Worm (Caenorhabditis elegans): ENCODE results near the gene Y79H2A.2.

The Y79H2A.2 gene

DNA sequence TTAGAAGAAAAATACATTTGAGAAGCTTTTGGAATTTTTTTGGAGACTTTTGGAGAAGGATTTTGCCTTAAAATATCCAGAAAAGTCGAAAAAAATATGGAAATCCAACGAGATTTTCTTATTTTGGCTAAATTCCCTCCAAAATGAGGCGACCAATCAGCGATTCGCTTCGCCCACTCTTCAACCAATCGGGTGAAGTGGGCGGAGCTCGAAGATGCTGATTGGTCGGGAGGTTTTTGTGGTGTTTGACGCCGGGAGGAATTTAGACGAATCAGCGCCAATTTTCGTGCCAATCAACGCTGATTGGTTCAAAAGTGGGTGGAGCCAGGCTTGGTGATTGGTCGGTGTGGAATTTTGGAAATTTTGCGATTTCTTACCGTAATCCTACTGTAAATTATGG is 49.8 kb downstream of the Y79H2A.2 start:
- TF ChIP-seq nfyb-1 (GFP tag; IDR thresholded peaks at IDR 0.05) = peak; percentile 85
- TF ChIP-seq ceh-40 (GFP tag; IDR thresholded peaks at IDR 0.05) = no peak
- 0 out of 2 replicates have a peak, but pooled peaks have one; percentile 9 for TF ChIP-seq zfh-2 (GFP tag; conservative IDR thresholded peaks at IDR 0.05)
